Worm (Caenorhabditis elegans) whole organism, L1 larva: ENCODE results near the gene T02B11.4.

Experiments used
- aha-1 ChIP-seq: fragments of 150-350 bp; optimal IDR thresholded peaks from 2 replicates; lab custom pipeline; 2014; ENCODE audit warnings: missing biosample characterization, missing genetic modification characterization
- ama-1 ChIP-seq: fragments of 150-350 bp; optimal IDR thresholded peaks from 2 replicates; lab custom pipeline; 2014
- ceh-63 ChIP-seq: fragments of 200-800 bp; sonication (Bioruptor generic); optimal IDR thresholded peaks from 2 replicates; lab custom pipeline; 2018; ENCODE audit warnings: mild to moderate bottlenecking, missing genetic modification characterization, missing compliant biosample characterization
- ceh-8 ChIP-seq: fragments of 200-800 bp; sonication (Bioruptor generic); optimal IDR thresholded peaks from 2 replicates; lab custom pipeline; 2018; ENCODE audit warnings: mild to moderate bottlenecking, missing genetic modification characterization, moderate library complexity, missing compliant biosample characterization
- ceh-82 ChIP-seq, 3 experiments: fragments of 150-350 bp in 1 of 3; sonication (generic microtip) in 2 of 3; optimal IDR thresholded peaks; 2 replicates each; lab custom pipeline; 2014 to 2017; ENCODE audit warnings: missing biosample characterization in 3 of 3, missing genetic modification characterization in 3 of 3
- ceh-88 ChIP-seq: fragments of 200-800 bp; sonication (Bioruptor generic); IDR thresholded peaks from 2 replicates; pipeline ENCODE4 v1.3.6; 2022; ENCODE audit warnings: missing genetic modification characterization, missing compliant biosample characterization
- ceh-90 ChIP-seq: sonication (generic microtip); optimal IDR thresholded peaks from 2 replicates; lab custom pipeline; 2016; ENCODE audit warnings: missing genetic modification characterization, missing compliant biosample characterization
- ces-1 ChIP-seq: fragments of 150-350 bp; optimal IDR thresholded peaks from 2 replicates; lab custom pipeline; 2014; ENCODE audit warnings: missing biosample characterization, missing genetic modification reagents, missing genetic modification characterization
- dpl-1 ChIP-seq, 3 experiments: fragments of 150-350 bp in 2 of 3; sonication (generic microtip) in 1 of 3; optimal IDR thresholded peaks; 2 replicates each; lab custom pipeline; 2014 to 2017; ENCODE audit warnings: missing biosample characterization in 3 of 3, missing genetic modification characterization in 3 of 3, missing genetic modification reagents in 3 of 3
- dsc-1 ChIP-seq: sonication (generic microtip); optimal IDR thresholded peaks from 2 replicates; lab custom pipeline; 2016; ENCODE audit warnings: mild to moderate bottlenecking, missing genetic modification characterization, missing compliant biosample characterization
- efl-1 ChIP-seq, 4 experiments: fragments of 150-350 bp; optimal IDR thresholded peaks in 3 of 4; peaks in 1 of 4; 1 replicate in 1 of 4; 2 replicates in 3 of 4; lab custom pipeline; 2014; ENCODE audit warnings: missing biosample characterization in 2 of 4, missing genetic modification characterization in 2 of 4, missing genetic modification reagents in 2 of 4
- egl-13 ChIP-seq: sonication (generic microtip); optimal IDR thresholded peaks from 2 replicates; lab custom pipeline; 2016; ENCODE audit warnings: missing genotype, missing genetic modification reagents, missing genetic modification characterization, missing compliant biosample characterization
- egl-27 ChIP-seq, 2 experiments: fragments of 150-350 bp in 1 of 2; sonication (generic microtip); optimal IDR thresholded peaks; 3 replicates each; lab custom pipeline; 2017 to 2018; ENCODE audit warnings: missing biosample characterization in 2 of 2, missing genetic modification characterization in 2 of 2, missing genetic modification reagents in 2 of 2
- elt-2 ChIP-seq: sonication (generic microtip); optimal IDR thresholded peaks from 2 replicates; lab custom pipeline; 2016; ENCODE audit warnings: missing genetic modification characterization, mild to moderate bottlenecking, inconsistent platforms, missing compliant biosample characterization, missing genetic modification reagents
- elt-3 ChIP-seq, 6 experiments: fragments of 150-350 bp in 1 of 6; sonication (generic microtip); optimal IDR thresholded peaks; 2 replicates each; lab custom pipeline; 2017 to 2018; ENCODE audit warnings: missing biosample characterization in 6 of 6, missing genetic modification characterization in 6 of 6, inconsistent platforms in 1 of 6
- ets-5 ChIP-seq: fragments of 200-800 bp; sonication (Bioruptor generic); IDR thresholded peaks from 2 replicates; pipeline ENCODE4 v1.3.6; 2022; ENCODE audit warnings: missing genetic modification characterization, missing compliant biosample characterization
- fkh-10 ChIP-seq: sonication (generic microtip); optimal IDR thresholded peaks from 2 replicates; lab custom pipeline; 2017; ENCODE audit warnings: missing biosample characterization, missing genetic modification reagents, missing genetic modification characterization
- fkh-4 ChIP-seq: sonication (generic microtip); optimal IDR thresholded peaks from 2 replicates; lab custom pipeline; 2016; ENCODE audit warnings: missing compliant biosample characterization, missing genetic modification characterization, borderline replicate concordance
- grh-1 ChIP-seq: fragments of 200-800 bp; sonication (Bioruptor generic); IDR thresholded peaks from 2 replicates; pipeline ENCODE4 v1.3.6; 2022; ENCODE audit warnings: missing genetic modification reagents, missing genetic modification characterization, missing compliant biosample characterization
- hlh-17 ChIP-seq: fragments of 200-800 bp; sonication (Bioruptor generic); optimal IDR thresholded peaks from 2 replicates; lab custom pipeline; 2018; ENCODE audit warnings: missing genetic modification characterization, mild to moderate bottlenecking, missing compliant biosample characterization, moderate library complexity, borderline replicate concordance
- hpl-2 ChIP-seq: fragments of 150-350 bp; optimal IDR thresholded peaks from 2 replicates; lab custom pipeline; 2014; ENCODE audit warnings: missing biosample characterization, missing genetic modification reagents, missing genetic modification characterization
- irx-1 ChIP-seq: sonication (generic microtip); optimal IDR thresholded peaks from 2 replicates; lab custom pipeline; 2016; ENCODE audit warnings: missing genetic modification characterization, missing compliant biosample characterization
- jun-1 ChIP-seq: fragments of 150-350 bp; optimal IDR thresholded peaks from 2 replicates; lab custom pipeline; 2014; ENCODE audit warnings: missing biosample characterization, missing genetic modification reagents, missing genetic modification characterization
- lin-14 ChIP-seq: fragments of 200-800 bp; sonication (Bioruptor generic); optimal IDR thresholded peaks from 2 replicates; lab custom pipeline; 2018; ENCODE audit warnings: mild to moderate bottlenecking, missing genetic modification characterization, moderate library complexity, missing compliant biosample characterization
- lin-15B ChIP-seq: fragments of 150-350 bp; sonication (generic microtip); optimal IDR thresholded peaks from 3 replicates; lab custom pipeline; 2014; ENCODE audit warnings: missing biosample characterization, missing genetic modification characterization
- lin-35 ChIP-seq, 2 experiments: fragments of 150-350 bp; optimal IDR thresholded peaks; 2 replicates each; lab custom pipeline; 2014; ENCODE audit warnings: missing biosample characterization in 2 of 2, missing genetic modification characterization in 2 of 2, missing genetic modification reagents in 2 of 2
- lin-39 ChIP-seq: fragments of 150-350 bp; optimal IDR thresholded peaks from 2 replicates; lab custom pipeline; 2014; ENCODE audit warnings: missing biosample characterization, missing genetic modification reagents, missing genetic modification characterization
- mab-9 ChIP-seq: fragments of 200-800 bp; sonication (Bioruptor generic); IDR thresholded peaks from 2 replicates; pipeline ENCODE4 v1.3.6; 2022; ENCODE audit warnings: missing genetic modification reagents, missing genetic modification characterization, missing compliant biosample characterization
- mef-2 ChIP-seq: fragments of 150-350 bp; optimal IDR thresholded peaks from 2 replicates; lab custom pipeline; 2014; ENCODE audit warnings: missing biosample characterization, missing genetic modification characterization
- nhr-11 ChIP-seq: fragments of 150-350 bp; optimal IDR thresholded peaks from 2 replicates; lab custom pipeline; 2014; ENCODE audit warnings: missing biosample characterization, missing genetic modification characterization
- nhr-237 ChIP-seq: fragments of 150-350 bp; optimal IDR thresholded peaks from 2 replicates; lab custom pipeline; 2014; ENCODE audit warnings: missing biosample characterization, missing genetic modification characterization
- nhr-47 ChIP-seq: sonication (generic microtip); optimal IDR thresholded peaks from 2 replicates; lab custom pipeline; 2016; ENCODE audit warnings: mild to moderate bottlenecking, missing genetic modification characterization, moderate library complexity, missing compliant biosample characterization
- nhr-71 ChIP-seq: sonication (generic microtip); optimal IDR thresholded peaks from 2 replicates; lab custom pipeline; 2016; ENCODE audit warnings: mild to moderate bottlenecking, missing genetic modification characterization, moderate library complexity, missing compliant biosample characterization
- nhr-76 ChIP-seq: sonication (generic microtip); optimal IDR thresholded peaks from 2 replicates; lab custom pipeline; 2017; ENCODE audit warnings: missing biosample characterization, missing genetic modification characterization
- nhr-84 ChIP-seq: sonication (generic microtip); optimal IDR thresholded peaks from 2 replicates; lab custom pipeline; 2017; ENCODE audit warnings: missing biosample characterization, missing genetic modification characterization
- nhr-85 ChIP-seq: sonication (generic microtip); peaks from one replicate; lab custom pipeline; 2016; ENCODE audit warnings: missing genetic modification characterization, inconsistent platforms, missing compliant biosample characterization
- pag-3 ChIP-seq: sonication (generic microtip); optimal IDR thresholded peaks from 2 replicates; lab custom pipeline; 2017; ENCODE audit warnings: missing genetic modification characterization, mild to moderate bottlenecking, missing compliant biosample characterization, antibody characterized with exemption, borderline replicate concordance; ENCODE audit not compliant: insufficient read depth
- pax-3 ChIP-seq: fragments of 200-800 bp; sonication (Bioruptor generic); optimal IDR thresholded peaks from 2 replicates; lab custom pipeline; 2018; ENCODE audit warnings: mild to moderate bottlenecking, missing genetic modification characterization, moderate library complexity, missing compliant biosample characterization
- pqm-1 ChIP-seq: sonication (generic microtip); optimal IDR thresholded peaks from 3 replicates; lab custom pipeline; 2017; ENCODE audit warnings: missing biosample characterization, missing genetic modification characterization
- rnt-1 ChIP-seq: sonication (generic microtip); optimal IDR thresholded peaks from 2 replicates; lab custom pipeline; 2016; ENCODE audit warnings: mild to moderate bottlenecking, missing genetic modification characterization, moderate library complexity, missing compliant biosample characterization
- skn-1 ChIP-seq: fragments of 150-350 bp; optimal IDR thresholded peaks from 2 replicates; lab custom pipeline; 2014; ENCODE audit warnings: missing biosample characterization, missing genetic modification characterization
- snu-23 ChIP-seq: sonication (generic microtip); optimal IDR thresholded peaks from 2 replicates; lab custom pipeline; 2016; ENCODE audit warnings: missing genetic modification characterization, missing compliant biosample characterization
- sox-4 ChIP-seq: sonication (generic microtip); optimal IDR thresholded peaks from 2 replicates; lab custom pipeline; 2016; ENCODE audit warnings: missing genetic modification characterization, missing compliant biosample characterization
- sptf-1 ChIP-seq: fragments of 150-350 bp; optimal IDR thresholded peaks from 2 replicates; lab custom pipeline; 2014; ENCODE audit warnings: missing biosample characterization, missing genetic modification characterization
- tbx-2 ChIP-seq: sonication (generic microtip); optimal IDR thresholded peaks from 2 replicates; lab custom pipeline; 2016; ENCODE audit warnings: missing genetic modification characterization, missing compliant biosample characterization
- unc-130 ChIP-seq: fragments of 150-350 bp; optimal IDR thresholded peaks from 2 replicates; lab custom pipeline; 2017; ENCODE audit warnings: missing biosample characterization, missing genetic modification characterization, inconsistent platforms
- unc-30 ChIP-seq: sonication (generic microtip); optimal IDR thresholded peaks from 2 replicates; lab custom pipeline; 2017; ENCODE audit warnings: missing biosample characterization, missing genetic modification characterization
- unc-98 ChIP-seq: fragments of 200-800 bp; sonication (Bioruptor generic); IDR thresholded peaks from 2 replicates; pipeline ENCODE4 v1.3.6; 2022; ENCODE audit warnings: missing genetic modification characterization, missing compliant biosample characterization
- zag-1 ChIP-seq: fragments of 150-350 bp; optimal IDR thresholded peaks from 2 replicates; lab custom pipeline; 2014; ENCODE audit warnings: missing biosample characterization, missing genetic modification characterization
- zip-4 ChIP-seq: fragments of 200-800 bp; sonication (Bioruptor generic); optimal IDR thresholded peaks from 2 replicates; lab custom pipeline; 2018; ENCODE audit warnings: mild to moderate bottlenecking, missing genetic modification characterization, moderate library complexity, missing compliant biosample characterization

T02B11.4 gene

DNA sequence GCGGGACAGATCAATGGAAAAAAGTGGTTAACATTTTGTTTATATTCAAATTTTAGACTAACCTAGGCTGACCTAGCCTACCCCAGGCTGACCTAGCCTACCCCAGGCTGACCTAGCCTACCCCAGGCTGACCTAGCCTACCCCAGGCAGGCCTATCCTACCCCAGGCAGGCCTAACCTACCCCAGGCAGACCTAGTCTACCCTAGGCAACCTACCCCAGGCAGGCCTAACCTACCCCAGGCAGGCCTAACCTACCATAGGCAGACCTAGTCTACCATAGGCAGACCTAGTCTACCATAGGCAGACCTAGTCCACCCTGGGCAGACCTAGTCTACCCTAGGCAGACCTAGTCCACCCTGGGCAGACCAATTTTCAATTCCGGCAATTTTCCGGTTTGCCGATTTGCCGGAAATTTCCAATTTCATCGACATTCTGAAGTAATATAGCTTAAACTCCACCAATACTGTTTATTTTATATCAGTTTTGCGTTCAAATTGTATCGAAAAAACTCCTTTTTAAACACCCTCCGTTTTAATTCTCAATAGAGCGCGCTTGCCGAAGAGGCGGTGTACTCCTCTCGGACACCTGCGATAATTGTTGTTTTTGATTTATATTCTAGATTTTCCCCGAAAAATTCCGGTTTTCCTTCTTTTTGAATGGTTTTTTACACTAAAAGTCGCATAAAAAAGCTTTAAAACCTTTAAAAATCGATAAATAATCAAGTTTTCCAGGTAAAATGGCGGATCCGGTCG, 33.5 kb upstream of the T02B11.4 start, which contains the start of gene trm-2A (continued):
- TF ChIP-seq hpl-2 (GFP tag; lab: Kevin White, UChicago) (no peak), pag-3 (tag; lab: Kevin White, UChicago) (no peak), dsc-1 (tag; lab: Kevin White, UChicago) (peak; percentile 79), lin-15B (tag; lab: Kevin White, UChicago) (peak; percentile 75), nhr-237 (tag; lab: Kevin White, UChicago) (no peak), pqm-1 (tag; lab: Kevin White, UChicago) (no peak), rnt-1 (tag; lab: Kevin White, UChicago) (peak; percentile 94), ceh-88 (GFP tag; lab: Robert Waterston, UW) (no peak), ces-1 (GFP tag; lab: Kevin White, UChicago) (no peak), aha-1 (tag; lab: Kevin White, UChicago) (no peak), nhr-85 (peak; percentile 91), pax-3 (tag; lab: Kevin White, UChicago) (peak; percentile 56), elt-2 (tag; lab: Kevin White, UChicago) (peak; percentile 27), jun-1 (tag; lab: Kevin White, UChicago) (peak; percentile 65), irx-1 (peak; percentile 70), zag-1 (tag; lab: Kevin White, UChicago) (no peak), nhr-11 (peak; percentile 52), egl-13 (tag; lab: Kevin White, UChicago) (peak; percentile 38), nhr-76 (no peak), ceh-63 (GFP tag; lab: Kevin White, UChicago) (peak; percentile 9), hlh-17 (GFP tag; lab: Kevin White, UChicago) (no peak), unc-98 (GFP tag; lab: Robert Waterston, UW) (no peak), lin-35 (GFP tag; optimal IDR thresholded peaks at IDR 0.05; lab: Kevin White, UChicago) (peak; percentile 98 to 99), nhr-47 (tag; lab: Kevin White, UChicago) (peak; percentile 89), nhr-84 (tag; lab: Kevin White, UChicago) (no peak), ceh-82 (tag; optimal IDR thresholded peaks at IDR 0.05; lab: Kevin White, UChicago) (peak; percentile 86 to 91 (median 87)), unc-30 (tag; lab: Kevin White, UChicago) (peak; percentile 11), tbx-2 (tag; lab: Kevin White, UChicago) (peak; percentile 83), ets-5 (GFP tag; lab: Robert Waterston, UW) (no peak), zip-4 (GFP tag; lab: Kevin White, UChicago) (peak; percentile 19), fkh-4 (tag; lab: Kevin White, UChicago) (peak; percentile 25), nhr-71 (tag; lab: Kevin White, UChicago) (peak; percentile 89), lin-39 (tag; lab: Kevin White, UChicago) (peak; percentile 53), lin-14 (GFP tag; lab: Kevin White, UChicago) (peak; percentile 94), ama-1 (lab: Kevin White, UChicago) (peak; percentile 14), ceh-8 (GFP tag; lab: Kevin White, UChicago) (peak; percentile 21), snu-23 (GFP tag; lab: Kevin White, UChicago) (peak; percentile 92), elt-3 (tag; optimal IDR thresholded peaks at IDR 0.05; lab: Kevin White, UChicago) (peak in 3 of 6 experiments; percentile 34 to 76 (median 76)), ceh-90 (peak; percentile 33), egl-27 (tag; optimal IDR thresholded peaks at IDR 0.05; lab: Kevin White, UChicago) (no peak), unc-130 (tag; lab: Kevin White, UChicago) (peak; percentile 88), fkh-10 (GFP tag; lab: Kevin White, UChicago) (no peak), efl-1 (optimal IDR thresholded peaks at IDR 0.05; lab: Kevin White, UChicago) (peak; percentile 89 to 98), efl-1 (GFP tag; optimal IDR thresholded peaks at IDR 0.05 in 1 of 2; lab: Kevin White, UChicago) (peak; percentile 98 to 100), mef-2 (tag; lab: Kevin White, UChicago) (no peak), dpl-1 (GFP tag; optimal IDR thresholded peaks at IDR 0.05; lab: Kevin White, UChicago) (peak; percentile 89 to 98 (median 98)), grh-1 (peak; percentile 81), mab-9 (peak; percentile 51; the same call in 1 of the 2 replicates), sox-4 (tag; lab: Kevin White, UChicago) (peak; percentile 53), skn-1 (peak; percentile 86), sptf-1 (tag; lab: Kevin White, UChicago) (no peak)
